Worm (Caenorhabditis elegans): Measurements from ENCODE around the gene T13F2.6.

Gene T13F2.6

DNA sequence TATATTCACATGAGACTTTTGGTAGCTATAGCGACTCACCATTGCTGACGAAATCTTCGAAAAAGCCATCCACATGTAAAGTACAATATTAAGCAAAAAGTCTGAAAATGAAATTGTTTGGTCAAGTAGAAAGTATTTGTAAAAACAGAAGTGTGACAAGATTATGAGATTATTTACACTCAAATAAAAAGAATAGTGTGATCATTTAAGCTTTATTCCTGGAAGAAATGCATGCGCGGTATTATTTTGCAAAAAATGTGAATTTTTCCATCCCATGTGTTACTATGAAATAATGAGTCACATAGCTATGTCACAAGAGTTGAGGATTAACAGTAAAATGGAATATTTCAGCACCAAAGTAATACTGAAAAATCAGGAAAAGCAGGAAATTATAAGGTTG, 32.5 kb downstream of the T13F2.6 start, which contains the start of gene dct-15:
dct-15 (minus strand) TSS at position 101 of the 400 bp plus-strand sequence.
- TF ChIP-seq mdl-1 (tag; optimal IDR thresholded peaks at IDR 0.05) (no peak), aly-2 (tag; optimal IDR thresholded peaks at IDR 0.05) (no peak), ceh-9 (tag; optimal IDR thresholded peaks at IDR 0.05) (no peak), ztf-11 (tag; optimal IDR thresholded peaks at IDR 0.05) (no peak), tbx-2 (tag; optimal IDR thresholded peaks at IDR 0.05) (no peak), lin-15B (tag; optimal IDR thresholded peaks at IDR 0.05) (no peak), lsy-12 (tag; optimal IDR thresholded peaks at IDR 0.05) (no peak), nhr-12 (tag; optimal IDR thresholded peaks at IDR 0.05) (no peak), nfya-1 (tag; optimal IDR thresholded peaks at IDR 0.05; ENCODE audit: insufficient read depth) (no peak), unc-62 (GFP tag; optimal IDR thresholded peaks at IDR 0.05) (no peak), nhr-76 (tag; optimal IDR thresholded peaks at IDR 0.05) (no peak), ama-1 (optimal IDR thresholded peaks at IDR 0.05) (no peak), snpc-4 (tag; optimal IDR thresholded peaks at IDR 0.05) (no peak), elt-3 (tag; optimal IDR thresholded peaks at IDR 0.05) (no peak)

DNA sequence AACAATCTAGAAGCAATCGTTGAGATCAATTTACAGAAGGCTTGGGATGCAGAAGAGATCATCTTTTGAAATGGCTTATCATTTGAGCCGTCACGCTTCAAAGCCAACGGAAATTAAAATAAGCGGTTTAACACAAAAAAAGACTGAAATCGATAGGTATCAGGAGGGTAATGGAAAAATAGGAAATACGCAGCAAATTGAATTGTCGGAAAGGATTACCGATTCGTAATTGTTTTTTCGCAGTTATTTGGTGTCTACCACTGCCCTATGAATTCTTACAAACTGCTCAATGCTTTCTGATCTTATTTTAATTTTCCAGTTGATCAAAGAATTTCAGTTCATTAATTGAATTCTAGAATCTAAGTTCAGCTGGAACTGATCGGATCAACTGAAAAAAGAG, 33.4 kb downstream of the T13F2.6 start:
- TF ChIP-seq nhr-77 (tag; optimal IDR thresholded peaks at IDR 0.05) (no peak), ceh-82 (tag; optimal IDR thresholded peaks at IDR 0.05) (no peak), nhr-25 (tag; optimal IDR thresholded peaks at IDR 0.05) (no peak), fkh-10 (GFP tag; optimal IDR thresholded peaks at IDR 0.05) (no peak), nhr-28 (tag; optimal IDR thresholded peaks at IDR 0.05) (no peak)

ce11 chrIV:9815432-9815831, 37.3 kb downstream of the T13F2.6 start, which contains the start of gene egl-20:
TSS of gene egl-20 (minus strand) at chrIV:9815532.
- no peak for TF ChIP-seq ztf-4 (tag; optimal IDR thresholded peaks at IDR 0.05)
- TF ChIP-seq fos-1 (tag; optimal IDR thresholded peaks at IDR 0.05): no peak
- TF ChIP-seq ceh-16 (tag; optimal IDR thresholded peaks at IDR 0.05): no peak
- no peak for TF ChIP-seq aly-2 (tag; optimal IDR thresholded peaks at IDR 0.05)
- TF ChIP-seq elt-2 (tag; optimal IDR thresholded peaks at IDR 0.05): no peak
- no peak for TF ChIP-seq ceh-9 (tag; optimal IDR thresholded peaks at IDR 0.05)
- no peak for TF ChIP-seq unc-62 (GFP tag; optimal IDR thresholded peaks at IDR 0.05)
- no peak for TF ChIP-seq ZK546.5 (tag; optimal IDR thresholded peaks at IDR 0.05)
- no peak for TF ChIP-seq hmg-11 (tag; optimal IDR thresholded peaks at IDR 0.05)
- TF ChIP-seq lin-15B (tag; optimal IDR thresholded peaks at IDR 0.05): no peak
- no peak for TF ChIP-seq jun-1 (tag; optimal IDR thresholded peaks at IDR 0.05)
- TF ChIP-seq mdl-1 (tag; optimal IDR thresholded peaks at IDR 0.05): no peak
- TF ChIP-seq ceh-28 (tag; optimal IDR thresholded peaks at IDR 0.05): no peak
- TF ChIP-seq nhr-237 (tag; optimal IDR thresholded peaks at IDR 0.05): no peak
- no peak for TF ChIP-seq daf-12 (tag; optimal IDR thresholded peaks at IDR 0.05)
- TF ChIP-seq nhr-76 (tag; optimal IDR thresholded peaks at IDR 0.05): no peak
- TF ChIP-seq nhr-77 (tag; optimal IDR thresholded peaks at IDR 0.05): no peak
- TF ChIP-seq unc-39 (tag; optimal IDR thresholded peaks at IDR 0.05): no peak
- TF ChIP-seq pha-4 (tag; optimal IDR thresholded peaks at IDR 0.05): no peak
- TF ChIP-seq tbx-2 (tag; optimal IDR thresholded peaks at IDR 0.05): no peak

ce11 chrIV:9821621-9822020, 43.5 kb downstream of the T13F2.6 start, which contains the start of gene col-123:
TSS of gene col-123 (plus strand) at chrIV:9821921.
- TF ChIP-seq nhr-11 (tag; optimal IDR thresholded peaks at IDR 0.05) (no peak), lin-15B (tag; optimal IDR thresholded peaks at IDR 0.05) (no peak), nhr-23 (tag; optimal IDR thresholded peaks at IDR 0.05) (peak; percentile 40)

- TF ChIP-seq nhr-76 (tag; optimal IDR thresholded peaks at IDR 0.05): no peak
- TF ChIP-seq ztf-4 (tag; optimal IDR thresholded peaks at IDR 0.05): no peak
- no peak for TF ChIP-seq lsy-12 (tag; optimal IDR thresholded peaks at IDR 0.05)
- no peak for TF ChIP-seq ceh-82 (tag; optimal IDR thresholded peaks at IDR 0.05)
- no peak for TF ChIP-seq aly-2 (tag; optimal IDR thresholded peaks at IDR 0.05)
- TF ChIP-seq nhr-237 (tag; optimal IDR thresholded peaks at IDR 0.05): no peak
- no peak for TF ChIP-seq lin-15B (tag; optimal IDR thresholded peaks at IDR 0.05)
- TF ChIP-seq nhr-23 (tag; optimal IDR thresholded peaks at IDR 0.05): no peak
Measured at ce11 chrIV:9822585-9822984, 44.5 kb downstream of the T13F2.6 start.

DNA sequence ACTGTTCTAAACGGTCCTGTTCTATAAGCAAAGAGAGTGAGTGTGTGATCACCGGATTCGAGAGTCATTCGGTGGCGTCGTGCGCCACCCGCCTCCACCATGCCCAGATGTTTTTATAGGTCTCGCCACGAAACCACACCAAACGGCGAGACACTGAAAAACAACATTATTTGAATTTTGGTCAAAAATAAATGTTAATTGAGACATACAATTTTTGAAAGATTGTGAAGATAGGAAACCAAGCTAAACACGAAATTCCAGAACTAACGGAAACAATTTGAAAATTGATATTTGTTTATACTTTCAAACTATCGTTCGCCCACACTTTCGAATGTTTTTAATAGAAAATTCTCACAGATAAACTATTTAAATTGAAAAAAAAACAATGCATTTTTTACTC, 46.4 kb downstream of the T13F2.6 start, which contains the start of gene catp-6:
catp-6 (minus strand) TSS at position 101 of the 400 bp plus-strand sequence.
- TF ChIP-seq fkh-10 (GFP tag; optimal IDR thresholded peaks at IDR 0.05) (no peak), skn-1 (tag; optimal IDR thresholded peaks at IDR 0.05) (no peak), egl-27 (tag; optimal IDR thresholded peaks at IDR 0.05) (no peak), unc-62 (GFP tag; optimal IDR thresholded peaks at IDR 0.05) (no peak), fos-1 (tag; optimal IDR thresholded peaks at IDR 0.05) (no peak), nhr-43 (tag; optimal IDR thresholded peaks at IDR 0.05; ENCODE audit: poor library complexity, severe bottlenecking) (no peak)

All from whole organism, L3 larva.